Worm (Caenorhabditis elegans): ENCODE results near the gene fbxb-31.

Gene fbxb-31

DNA sequence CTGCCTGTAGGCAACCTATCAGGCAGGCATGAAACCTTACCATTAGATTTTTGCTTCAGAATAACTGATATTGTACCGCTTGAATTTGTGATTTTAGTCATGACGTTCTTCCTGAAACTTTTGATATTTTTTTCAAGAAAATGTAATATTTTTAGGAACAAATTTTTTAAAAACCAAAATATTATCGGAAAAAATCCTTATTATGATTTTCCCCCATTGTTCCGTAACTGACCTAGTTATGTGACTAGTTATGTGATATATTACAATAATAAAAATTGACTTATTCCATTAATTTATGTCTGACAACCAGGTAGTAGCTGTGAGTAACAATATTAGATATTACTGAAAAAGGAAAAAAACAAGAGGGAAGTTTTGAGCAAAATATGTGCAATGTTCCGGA lies 31.8 kb upstream of the fbxb-31 start, which contains the start of gene srx-98:
Gene srx-98, minus strand, starts transcription at position 101 of the 400 bp plus-strand sequence.
- TF ChIP-seq unc-30 (tag; optimal IDR thresholded peaks at IDR 0.05): no peak
- no peak for TF ChIP-seq nhr-71 (tag; optimal IDR thresholded peaks at IDR 0.05)

DNA sequence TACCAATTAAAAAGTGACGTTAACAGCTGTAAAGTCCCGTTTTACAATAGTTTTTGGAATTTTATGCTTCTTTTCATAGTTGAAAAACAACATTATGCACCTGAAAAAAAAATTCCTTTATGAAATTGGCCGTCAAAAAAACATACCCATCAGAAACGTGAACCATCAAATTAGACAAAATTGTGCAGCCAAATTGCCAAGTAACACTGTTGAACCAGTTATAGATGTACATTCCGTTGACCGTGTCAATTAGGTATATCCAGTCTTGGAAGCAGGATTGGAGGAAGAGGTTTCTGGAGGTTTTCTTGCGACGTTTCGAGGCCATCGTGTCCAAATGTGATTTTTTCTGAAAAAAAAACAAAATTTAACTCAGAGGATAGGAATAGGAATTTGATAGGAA lies 30.2 kb upstream of the fbxb-31 start, which contains the start of gene srx-97:
Gene srx-97, minus strand, starts transcription at position 101 of the 400 bp plus-strand sequence.
- no peak for TF ChIP-seq fkh-10 (GFP tag; optimal IDR thresholded peaks at IDR 0.05)
- TF ChIP-seq lin-39 (tag; optimal IDR thresholded peaks at IDR 0.05): no peak
- TF ChIP-seq efl-3 (GFP tag; optimal IDR thresholded peaks at IDR 0.05): no peak
- TF ChIP-seq unc-130 (tag; optimal IDR thresholded peaks at IDR 0.05): no peak
- TF ChIP-seq blmp-1 (tag; optimal IDR thresholded peaks at IDR 0.05): no peak
- no peak for TF ChIP-seq rnt-1 (tag; optimal IDR thresholded peaks at IDR 0.05)
- TF ChIP-seq nhr-71 (tag; optimal IDR thresholded peaks at IDR 0.05): no peak
- TF ChIP-seq xbp-1 (tag; optimal IDR thresholded peaks at IDR 0.05): no peak
- no peak for TF ChIP-seq F16B12.6 (tag; optimal IDR thresholded peaks at IDR 0.05)
- no peak for TF ChIP-seq nhr-47 (tag; optimal IDR thresholded peaks at IDR 0.05)
- TF ChIP-seq mab-9 (GFP tag; IDR thresholded peaks at IDR 0.05): no peak
- TF ChIP-seq sptf-1 (tag; optimal IDR thresholded peaks at IDR 0.05): no peak
- no peak for TF ChIP-seq ces-1 (GFP tag; optimal IDR thresholded peaks at IDR 0.05)

DNA sequence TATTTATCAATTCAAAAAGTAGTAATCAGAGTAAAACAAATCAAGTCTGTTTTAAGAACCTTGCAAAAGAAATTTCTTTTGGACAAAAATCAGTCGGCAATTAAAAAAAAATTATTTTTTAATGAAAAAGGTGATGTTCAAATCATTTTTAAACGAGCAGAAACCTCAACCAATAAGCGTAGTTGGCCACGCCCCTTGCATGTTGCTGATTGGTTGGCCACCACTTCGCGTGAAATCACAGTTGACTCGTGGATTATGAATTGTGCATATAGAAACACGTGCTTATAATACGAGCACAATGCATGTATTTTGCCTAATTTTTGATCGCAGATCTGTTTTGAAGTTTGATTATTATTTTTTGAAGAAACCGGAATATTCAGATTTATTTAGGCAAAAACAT lies 26.0 kb upstream of the fbxb-31 start:
- TF ChIP-seq hlh-17 (GFP tag; optimal IDR thresholded peaks at IDR 0.05; ENCODE audit: borderline replicate concordance) (no peak), egl-27 (tag; optimal IDR thresholded peaks at IDR 0.05) (no peak), fkh-4 (tag; optimal IDR thresholded peaks at IDR 0.05; ENCODE audit: borderline replicate concordance) (no peak), skn-1 (tag; optimal IDR thresholded peaks at IDR 0.05) (no peak), ets-5 (GFP tag; IDR thresholded peaks at IDR 0.05) (no peak), swsn-7 (tag; optimal IDR thresholded peaks at IDR 0.05) (no peak), C34B4.2 (tag; optimal IDR thresholded peaks at IDR 0.05) (no peak)

DNA sequence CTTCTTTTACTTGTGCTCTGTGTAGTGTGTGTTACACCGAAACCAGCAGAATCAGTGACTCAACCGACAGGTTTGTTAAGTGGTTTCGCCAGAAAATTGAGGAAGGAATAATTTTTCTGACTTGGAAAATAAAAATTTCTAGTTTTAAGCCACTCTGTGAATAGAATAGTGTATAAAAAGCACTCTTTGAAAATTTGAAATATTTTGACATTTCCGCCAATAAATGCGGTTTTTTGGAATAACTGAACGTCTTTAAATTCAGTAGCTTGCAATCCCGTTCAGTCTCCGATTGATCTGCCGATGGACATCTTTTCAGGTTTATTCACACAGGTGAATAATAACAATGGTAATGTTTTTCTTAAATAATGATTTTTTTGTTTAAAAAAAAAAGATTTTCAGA lies 25.3 kb upstream of the fbxb-31 start, which contains the start of gene F19B10.3:
Gene F19B10.3, plus strand, starts transcription at position 301 of the 400 bp plus-strand sequence.
- TF ChIP-seq efl-1 (optimal IDR thresholded peaks at IDR 0.05) (no peak), efl-1 (GFP tag; optimal IDR thresholded peaks at IDR 0.05 in 1 of 2) (peak in 1 of 2 experiments; percentile 29), irx-1 (tag; optimal IDR thresholded peaks at IDR 0.05) (no peak)

ce11 chrII:3663796-3664195 lies 24.7 kb upstream of the fbxb-31 start, which contains the start of gene F19B10.6:
TSS of gene F19B10.6 (minus strand) at chrII:3663896.
- TF ChIP-seq irx-1 (tag; optimal IDR thresholded peaks at IDR 0.05): no peak
- TF ChIP-seq nhr-84 (tag; optimal IDR thresholded peaks at IDR 0.05): no peak
- no peak for TF ChIP-seq ceh-8 (GFP tag; optimal IDR thresholded peaks at IDR 0.05)
- TF ChIP-seq fos-1 (tag; optimal IDR thresholded peaks at IDR 0.05): no peak
- no peak for TF ChIP-seq C04F5.9 (tag; optimal IDR thresholded peaks at IDR 0.05)
- TF ChIP-seq ztf-11 (tag; optimal IDR thresholded peaks at IDR 0.05): no peak
- no peak for TF ChIP-seq mep-1 (tag; optimal IDR thresholded peaks at IDR 0.05)
- TF ChIP-seq ceh-63 (GFP tag; optimal IDR thresholded peaks at IDR 0.05): no peak
- no peak for TF ChIP-seq aly-2 (tag; optimal IDR thresholded peaks at IDR 0.05)
- no peak for TF ChIP-seq lin-35 (GFP tag; optimal IDR thresholded peaks at IDR 0.05)
- TF ChIP-seq nhr-12 (tag; optimal IDR thresholded peaks at IDR 0.05): no peak
- no peak for TF ChIP-seq dsc-1 (tag; optimal IDR thresholded peaks at IDR 0.05)
- no peak for TF ChIP-seq fkh-8 (tag; optimal IDR thresholded peaks at IDR 0.05)
- no peak for TF ChIP-seq elt-2 (tag; optimal IDR thresholded peaks at IDR 0.05)
- TF ChIP-seq alr-1 (tag; optimal IDR thresholded peaks at IDR 0.05; ENCODE audit: borderline replicate concordance): no peak
